Worm (Caenorhabditis elegans) whole organism, L1 larva: Measurements from ENCODE around the gene srw-101.
A peak's percentile ranks its signal among the peaks of the same experiment; 100 is the strongest.

Experiments used
- aly-2 ChIP-seq: fragments of 150-350 bp; optimal IDR thresholded peaks from 2 replicates; lab custom pipeline; 2014; ENCODE audit warnings: missing biosample characterization, missing genetic modification characterization
- efl-1 ChIP-seq, 4 experiments: fragments of 150-350 bp; optimal IDR thresholded peaks in 3 of 4; peaks in 1 of 4; 1 replicate in 1 of 4; 2 replicates in 3 of 4; lab custom pipeline; 2014; ENCODE audit warnings: missing biosample characterization in 2 of 4, missing genetic modification characterization in 2 of 4, missing genetic modification reagents in 2 of 4
- sox-4 ChIP-seq: sonication (generic microtip); optimal IDR thresholded peaks from 2 replicates; lab custom pipeline; 2016; ENCODE audit warnings: missing genetic modification characterization, missing compliant biosample characterization
- unc-98 ChIP-seq: fragments of 200-800 bp; sonication (Bioruptor generic); IDR thresholded peaks from 2 replicates; pipeline ENCODE4 v1.3.6; 2022; ENCODE audit warnings: missing genetic modification characterization, missing compliant biosample characterization

- TF ChIP-seq aly-2 (tag; lab: Kevin White, UChicago) (no peak), efl-1 (optimal IDR thresholded peaks at IDR 0.05; lab: Kevin White, UChicago) (no peak), efl-1 (GFP tag; optimal IDR thresholded peaks at IDR 0.05 in 1 of 2; lab: Kevin White, UChicago) (peak in 1 of 2 experiments; percentile 70), sox-4 (tag; lab: Kevin White, UChicago) (no peak), unc-98 (GFP tag; lab: Robert Waterston, UW) (no peak)
Observed at ce11 chrV:1767427-1767826, 45.4 kb downstream of the srw-101 start.
